Worm (Caenorhabditis elegans): Measurements from ENCODE around the gene K03B8.4.

DNA sequence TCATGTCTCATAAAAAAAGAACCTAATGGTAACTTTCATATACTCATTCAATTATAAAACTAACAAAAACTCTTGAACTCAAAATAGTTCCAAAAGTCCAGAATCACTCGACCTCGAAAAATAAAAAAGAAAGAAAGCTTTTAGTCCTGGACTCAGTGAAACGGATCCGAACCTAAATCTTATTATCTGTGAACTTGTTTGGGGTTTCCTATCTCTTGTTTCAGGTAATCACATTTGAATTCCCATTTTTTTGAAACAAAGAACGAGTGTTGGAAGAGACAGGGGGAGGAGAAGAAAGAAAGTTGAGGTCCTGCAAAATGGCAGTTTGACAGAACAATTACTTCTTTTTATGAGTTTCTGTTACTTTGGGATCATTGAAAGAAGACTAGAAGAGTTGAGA is 40.7 kb downstream of the K03B8.4 start:
- TF ChIP-seq aly-1 (tag; optimal IDR thresholded peaks at IDR 0.05), result no peak
- TF ChIP-seq tbx-37 (GFP tag; conservative IDR thresholded peaks at IDR 0.05), result no peak
- no peak for TF ChIP-seq ets-7 (tag; optimal IDR thresholded peaks at IDR 0.05)
- TF ChIP-seq hnd-1 (tag; optimal IDR thresholded peaks at IDR 0.05), result no peak
- no peak for TF ChIP-seq flt-1 (GFP tag; IDR thresholded peaks at IDR 0.05)
- TF ChIP-seq ama-1 (optimal IDR thresholded peaks at IDR 0.05), result no peak
- no peak for TF ChIP-seq hmbx-1 (tag; optimal IDR thresholded peaks at IDR 0.05)
- no peak for TF ChIP-seq B0310.2 (tag; optimal IDR thresholded peaks at IDR 0.05)
- TF ChIP-seq ceh-36 (tag; optimal IDR thresholded peaks at IDR 0.05), result no peak
- TF ChIP-seq scrt-1 (GFP tag; IDR thresholded peaks at IDR 0.05), result no peak
- no peak for TF ChIP-seq F13C5.2 (tag; optimal IDR thresholded peaks at IDR 0.05)
- TF ChIP-seq tbx-11 (GFP tag; IDR thresholded peaks at IDR 0.05), result no peak
- no peak for TF ChIP-seq tra-4 (tag; optimal IDR thresholded peaks at IDR 0.05)

Data from whole organism, early embryonic.